Worm (Caenorhabditis elegans) whole organism, L1 larva: ENCODE data around the gene C27D6.3.

Experiments used
- C16A3.4 ChIP-seq: fragments of 150-350 bp; optimal IDR thresholded peaks from 2 replicates; lab custom pipeline; 2014; ENCODE audit warnings: missing biosample characterization, missing genetic modification characterization
- C34B4.2 ChIP-seq: sonication (generic microtip); optimal IDR thresholded peaks from 2 replicates; lab custom pipeline; 2017; ENCODE audit warnings: mild to moderate bottlenecking, missing genetic modification characterization, missing compliant biosample characterization
- aly-2 ChIP-seq: fragments of 150-350 bp; optimal IDR thresholded peaks from 2 replicates; lab custom pipeline; 2014; ENCODE audit warnings: missing biosample characterization, missing genetic modification characterization
- blmp-1 ChIP-seq: fragments of 150-350 bp; optimal IDR thresholded peaks from 2 replicates; lab custom pipeline; 2014; ENCODE audit warnings: missing biosample characterization, missing genetic modification characterization
- ceh-8 ChIP-seq: fragments of 200-800 bp; sonication (Bioruptor generic); optimal IDR thresholded peaks from 2 replicates; lab custom pipeline; 2018; ENCODE audit warnings: mild to moderate bottlenecking, missing genetic modification characterization, moderate library complexity, missing compliant biosample characterization
- ceh-82 ChIP-seq, 3 experiments: fragments of 150-350 bp in 1 of 3; sonication (generic microtip) in 2 of 3; optimal IDR thresholded peaks; 2 replicates each; lab custom pipeline; 2014 to 2017; ENCODE audit warnings: missing biosample characterization in 3 of 3, missing genetic modification characterization in 3 of 3
- ceh-90 ChIP-seq: sonication (generic microtip); optimal IDR thresholded peaks from 2 replicates; lab custom pipeline; 2016; ENCODE audit warnings: missing genetic modification characterization, missing compliant biosample characterization
- ces-1 ChIP-seq: fragments of 150-350 bp; optimal IDR thresholded peaks from 2 replicates; lab custom pipeline; 2014; ENCODE audit warnings: missing biosample characterization, missing genetic modification reagents, missing genetic modification characterization
- dpl-1 ChIP-seq, 3 experiments: fragments of 150-350 bp in 2 of 3; sonication (generic microtip) in 1 of 3; optimal IDR thresholded peaks; 2 replicates each; lab custom pipeline; 2014 to 2017; ENCODE audit warnings: missing biosample characterization in 3 of 3, missing genetic modification characterization in 3 of 3, missing genetic modification reagents in 3 of 3
- dsc-1 ChIP-seq: sonication (generic microtip); optimal IDR thresholded peaks from 2 replicates; lab custom pipeline; 2016; ENCODE audit warnings: mild to moderate bottlenecking, missing genetic modification characterization, missing compliant biosample characterization
- efl-1 ChIP-seq, 4 experiments: fragments of 150-350 bp; optimal IDR thresholded peaks in 3 of 4; peaks in 1 of 4; 1 replicate in 1 of 4; 2 replicates in 3 of 4; lab custom pipeline; 2014; ENCODE audit warnings: missing biosample characterization in 2 of 4, missing genetic modification characterization in 2 of 4, missing genetic modification reagents in 2 of 4
- egl-13 ChIP-seq: sonication (generic microtip); optimal IDR thresholded peaks from 2 replicates; lab custom pipeline; 2016; ENCODE audit warnings: missing genotype, missing genetic modification reagents, missing genetic modification characterization, missing compliant biosample characterization
- elt-3 ChIP-seq, 6 experiments: fragments of 150-350 bp in 1 of 6; sonication (generic microtip); optimal IDR thresholded peaks; 2 replicates each; lab custom pipeline; 2017 to 2018; ENCODE audit warnings: missing biosample characterization in 6 of 6, missing genetic modification characterization in 6 of 6, inconsistent platforms in 1 of 6
- fkh-4 ChIP-seq: sonication (generic microtip); optimal IDR thresholded peaks from 2 replicates; lab custom pipeline; 2016; ENCODE audit warnings: missing compliant biosample characterization, missing genetic modification characterization, borderline replicate concordance
- fkh-8 ChIP-seq: sonication (generic microtip); optimal IDR thresholded peaks from 2 replicates; lab custom pipeline; 2016; ENCODE audit warnings: mild to moderate bottlenecking, missing genetic modification characterization, missing compliant biosample characterization
- irx-1 ChIP-seq: sonication (generic microtip); optimal IDR thresholded peaks from 2 replicates; lab custom pipeline; 2016; ENCODE audit warnings: missing genetic modification characterization, missing compliant biosample characterization
- jun-1 ChIP-seq: fragments of 150-350 bp; optimal IDR thresholded peaks from 2 replicates; lab custom pipeline; 2014; ENCODE audit warnings: missing biosample characterization, missing genetic modification reagents, missing genetic modification characterization
- lin-14 ChIP-seq: fragments of 200-800 bp; sonication (Bioruptor generic); optimal IDR thresholded peaks from 2 replicates; lab custom pipeline; 2018; ENCODE audit warnings: mild to moderate bottlenecking, missing genetic modification characterization, moderate library complexity, missing compliant biosample characterization
- lin-35 ChIP-seq, 2 experiments: fragments of 150-350 bp; optimal IDR thresholded peaks; 2 replicates each; lab custom pipeline; 2014; ENCODE audit warnings: missing biosample characterization in 2 of 2, missing genetic modification characterization in 2 of 2, missing genetic modification reagents in 2 of 2
- lir-3 ChIP-seq: sonication (generic microtip); optimal IDR thresholded peaks from 2 replicates; lab custom pipeline; 2016; ENCODE audit warnings: mild to moderate bottlenecking, missing genetic modification characterization, moderate library complexity, missing compliant biosample characterization; ENCODE audit not compliant: poor library complexity
- lsy-2 ChIP-seq, 2 experiments: fragments of 150-350 bp; optimal IDR thresholded peaks; 2 replicates each; lab custom pipeline; 2014; ENCODE audit warnings: missing biosample characterization in 2 of 2, missing genetic modification characterization in 2 of 2
- mep-1 ChIP-seq: fragments of 150-350 bp; optimal IDR thresholded peaks from 2 replicates; lab custom pipeline; 2014; ENCODE audit warnings: missing biosample characterization, missing genetic modification characterization
- nhr-19 ChIP-seq: fragments of 200-800 bp; sonication (Bioruptor generic); conservative IDR thresholded peaks from 2 replicates; pipeline ENCODE4 v1.3.6; 2022; ENCODE audit warnings: missing genetic modification characterization, missing compliant biosample characterization
- nhr-20 ChIP-seq: sonication (generic microtip); optimal IDR thresholded peaks from 2 replicates; lab custom pipeline; 2016; ENCODE audit warnings: mild to moderate bottlenecking, missing genetic modification characterization, missing compliant biosample characterization
- nhr-237 ChIP-seq: fragments of 150-350 bp; optimal IDR thresholded peaks from 2 replicates; lab custom pipeline; 2014; ENCODE audit warnings: missing biosample characterization, missing genetic modification characterization
- nhr-28 ChIP-seq: fragments of 150-350 bp; optimal IDR thresholded peaks from 2 replicates; lab custom pipeline; 2014; ENCODE audit warnings: missing biosample characterization, missing genetic modification characterization
- nhr-47 ChIP-seq: sonication (generic microtip); optimal IDR thresholded peaks from 2 replicates; lab custom pipeline; 2016; ENCODE audit warnings: mild to moderate bottlenecking, missing genetic modification characterization, moderate library complexity, missing compliant biosample characterization
- nhr-71 ChIP-seq: sonication (generic microtip); optimal IDR thresholded peaks from 2 replicates; lab custom pipeline; 2016; ENCODE audit warnings: mild to moderate bottlenecking, missing genetic modification characterization, moderate library complexity, missing compliant biosample characterization
- nhr-76 ChIP-seq: sonication (generic microtip); optimal IDR thresholded peaks from 2 replicates; lab custom pipeline; 2017; ENCODE audit warnings: missing biosample characterization, missing genetic modification characterization
- nhr-77 ChIP-seq: fragments of 150-350 bp; optimal IDR thresholded peaks from 2 replicates; lab custom pipeline; 2014; ENCODE audit warnings: missing biosample characterization, missing genetic modification characterization
- nhr-85 ChIP-seq: sonication (generic microtip); peaks from one replicate; lab custom pipeline; 2016; ENCODE audit warnings: missing genetic modification characterization, inconsistent platforms, missing compliant biosample characterization
- nhr-90 ChIP-seq: sonication (generic microtip); optimal IDR thresholded peaks from 2 replicates; lab custom pipeline; 2016; ENCODE audit warnings: mild to moderate bottlenecking, missing genetic modification characterization, missing compliant biosample characterization; ENCODE audit not compliant: poor library complexity
- rnt-1 ChIP-seq: sonication (generic microtip); optimal IDR thresholded peaks from 2 replicates; lab custom pipeline; 2016; ENCODE audit warnings: mild to moderate bottlenecking, missing genetic modification characterization, moderate library complexity, missing compliant biosample characterization
- skn-1 ChIP-seq: fragments of 150-350 bp; optimal IDR thresholded peaks from 2 replicates; lab custom pipeline; 2014; ENCODE audit warnings: missing biosample characterization, missing genetic modification characterization
- snpc-4 ChIP-seq: fragments of 150-350 bp; optimal IDR thresholded peaks from 2 replicates; lab custom pipeline; 2014; ENCODE audit warnings: missing biosample characterization, missing genetic modification characterization
- snu-23 ChIP-seq: sonication (generic microtip); optimal IDR thresholded peaks from 2 replicates; lab custom pipeline; 2016; ENCODE audit warnings: missing genetic modification characterization, missing compliant biosample characterization
- sup-37 ChIP-seq: fragments of 200-800 bp; sonication (Bioruptor generic); optimal IDR thresholded peaks from 2 replicates; lab custom pipeline; 2018; ENCODE audit warnings: mild to moderate bottlenecking, missing genetic modification characterization, missing compliant biosample characterization
- swsn-7 ChIP-seq: sonication (generic microtip); optimal IDR thresholded peaks from 2 replicates; lab custom pipeline; 2016; ENCODE audit warnings: missing genetic modification characterization, missing compliant biosample characterization
- tbx-2 ChIP-seq: sonication (generic microtip); optimal IDR thresholded peaks from 2 replicates; lab custom pipeline; 2016; ENCODE audit warnings: missing genetic modification characterization, missing compliant biosample characterization
- unc-86 ChIP-seq: sonication (generic microtip); optimal IDR thresholded peaks from 2 replicates; lab custom pipeline; 2016; ENCODE audit warnings: missing genetic modification characterization, missing compliant biosample characterization
- zip-4 ChIP-seq: fragments of 200-800 bp; sonication (Bioruptor generic); optimal IDR thresholded peaks from 2 replicates; lab custom pipeline; 2018; ENCODE audit warnings: mild to moderate bottlenecking, missing genetic modification characterization, moderate library complexity, missing compliant biosample characterization
- ztf-11 ChIP-seq, 2 experiments: sonication (generic microtip); optimal IDR thresholded peaks; 2 replicates each; lab custom pipeline; 2016 to 2017; ENCODE audit warnings: missing genetic modification characterization in 2 of 2, missing biosample characterization in 1 of 2, missing compliant biosample characterization in 1 of 2

C27D6.3 gene

DNA sequence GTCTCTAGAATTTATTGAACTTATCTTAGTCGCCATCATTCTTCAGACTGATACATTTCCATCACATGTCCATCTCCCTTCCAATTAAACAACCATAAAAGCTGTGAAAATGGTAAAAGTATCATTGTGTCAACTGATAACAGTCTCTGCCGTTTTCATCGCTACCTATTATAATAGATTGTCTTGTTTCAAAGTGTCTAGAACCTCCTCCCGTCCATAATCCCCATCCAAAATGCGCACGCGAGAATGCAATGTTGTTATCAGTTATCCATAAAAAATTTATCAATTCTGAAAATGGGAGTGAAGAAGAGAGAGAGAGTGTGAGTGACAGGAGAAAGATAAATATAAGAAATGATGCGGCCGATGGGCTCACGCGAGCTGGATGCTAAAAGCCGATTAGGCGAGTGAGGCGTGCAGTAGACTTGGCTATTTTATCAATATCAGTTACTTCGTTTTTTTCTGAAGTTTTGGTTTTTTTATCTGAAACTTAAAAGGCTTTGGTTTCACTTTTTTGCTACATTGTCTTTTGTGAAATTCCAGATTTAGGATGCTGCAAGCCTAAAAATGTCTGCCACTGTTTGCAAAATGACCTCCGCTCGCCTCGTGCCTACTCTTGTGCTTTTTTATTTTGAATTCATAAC is 27.8 kb upstream of the C27D6.3 start (continued):
- peak; percentile 61 for TF ChIP-seq jun-1
- TF ChIP-seq egl-13 (tag; lab: Kevin White, UChicago), result no peak
- TF ChIP-seq nhr-47 (tag; lab: Kevin White, UChicago), result peak; percentile 16
- TF ChIP-seq nhr-19 (GFP tag; lab: Robert Waterston, UW), result no peak
- peak; percentile 42 for TF ChIP-seq nhr-90 (tag; lab: Kevin White, UChicago)
- no peak for TF ChIP-seq irx-1
- no peak for TF ChIP-seq zip-4
- TF ChIP-seq ces-1, result no peak
- TF ChIP-seq ztf-11 (tag; optimal IDR thresholded peaks at IDR 0.05; lab: Kevin White, UChicago), result no peak
- peak in 1 of 2 experiments; percentile 10 for TF ChIP-seq lsy-2 (tag; optimal IDR thresholded peaks at IDR 0.05; lab: Kevin White, UChicago)
- TF ChIP-seq fkh-4 (tag; lab: Kevin White, UChicago), result no peak
- no peak for TF ChIP-seq C16A3.4 (tag; lab: Kevin White, UChicago)
- TF ChIP-seq aly-2, result no peak
- no peak for TF ChIP-seq nhr-237
- TF ChIP-seq lin-14 (GFP tag; lab: Kevin White, UChicago), result peak; percentile 32
- TF ChIP-seq ceh-8 (GFP tag; lab: Kevin White, UChicago), result no peak
- TF ChIP-seq nhr-85, result peak; percentile 67
- no peak for TF ChIP-seq nhr-28 (tag; lab: Kevin White, UChicago)
- no peak for TF ChIP-seq nhr-76 (tag; lab: Kevin White, UChicago)

DNA sequence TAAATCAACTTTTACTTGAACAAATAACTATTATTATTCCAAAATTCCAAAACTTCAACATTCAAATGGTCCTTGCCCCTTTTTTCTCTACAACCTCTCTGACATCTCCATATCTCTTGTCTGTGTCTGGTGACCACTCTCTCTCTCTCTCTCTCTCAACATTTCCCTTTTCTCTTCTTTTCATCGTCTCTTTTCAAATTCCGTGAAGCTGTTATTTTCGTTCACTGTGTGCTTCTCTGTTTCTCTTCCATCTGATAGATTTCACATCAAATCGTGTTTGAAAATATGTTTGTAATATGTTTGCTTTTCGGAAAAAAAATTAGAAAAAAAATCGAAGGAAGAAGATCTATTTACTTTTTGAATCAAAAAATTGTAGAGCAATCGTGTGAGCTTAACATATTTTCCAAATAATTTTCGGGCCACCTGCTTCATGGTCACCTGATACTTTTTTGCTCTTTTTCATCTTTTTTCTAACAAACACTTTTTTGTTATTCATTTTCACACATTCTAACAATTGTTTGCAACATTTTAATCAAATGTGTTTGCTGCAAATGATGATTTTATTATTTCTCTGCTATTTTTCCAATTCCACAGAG is 26.8 kb upstream of the C27D6.3 start:
- TF ChIP-seq nhr-47 (tag; lab: Kevin White, UChicago), result peak; percentile 28
- TF ChIP-seq rnt-1 (tag; lab: Kevin White, UChicago), result peak; percentile 48
- no peak for TF ChIP-seq sup-37 (GFP tag; lab: Kevin White, UChicago)
- TF ChIP-seq nhr-90 (tag; lab: Kevin White, UChicago), result no peak
- TF ChIP-seq nhr-19 (GFP tag; lab: Robert Waterston, UW), result peak; percentile 20; the same call in 1 of the 2 replicates
- TF ChIP-seq nhr-71 (tag; lab: Kevin White, UChicago), result peak; percentile 78
- TF ChIP-seq elt-3 (tag; optimal IDR thresholded peaks at IDR 0.05; lab: Kevin White, UChicago), result peak in 1 of 6 experiments; percentile 45
- peak; percentile 23 for TF ChIP-seq fkh-8
- peak; percentile 40 for TF ChIP-seq unc-86 (tag; lab: Kevin White, UChicago)
- TF ChIP-seq lir-3 (tag; lab: Kevin White, UChicago), result no peak
- peak; percentile 87 for TF ChIP-seq blmp-1 (tag; lab: Kevin White, UChicago)
- peak; percentile 7 for TF ChIP-seq C16A3.4 (tag; lab: Kevin White, UChicago)
- TF ChIP-seq lin-14 (GFP tag; lab: Kevin White, UChicago), result peak; percentile 85
- no peak for TF ChIP-seq ceh-90 (tag; lab: Kevin White, UChicago)
- TF ChIP-seq nhr-20 (tag; lab: Kevin White, UChicago), result peak; percentile 39
- TF ChIP-seq C34B4.2, result no peak
- TF ChIP-seq lin-35 (GFP tag; optimal IDR thresholded peaks at IDR 0.05; lab: Kevin White, UChicago), result peak; percentile 31 to 37
- TF ChIP-seq ces-1, result no peak
- TF ChIP-seq skn-1, result peak; percentile 26
- TF ChIP-seq mep-1, result peak; percentile 41
- TF ChIP-seq snu-23, result peak; percentile 70
- TF ChIP-seq dsc-1 (tag; lab: Kevin White, UChicago), result peak; percentile 63
- TF ChIP-seq tbx-2 (tag; lab: Kevin White, UChicago), result peak; percentile 46
- TF ChIP-seq lsy-2 (tag; optimal IDR thresholded peaks at IDR 0.05; lab: Kevin White, UChicago), result peak; percentile 22 to 65
- peak in 1 of 3 experiments; percentile 20 for TF ChIP-seq ceh-82 (tag; optimal IDR thresholded peaks at IDR 0.05; lab: Kevin White, UChicago)
- TF ChIP-seq nhr-77 (tag; lab: Kevin White, UChicago), result no peak
- peak in 2 of 3 experiments; percentile 11 to 23 for TF ChIP-seq dpl-1 (GFP tag; optimal IDR thresholded peaks at IDR 0.05; lab: Kevin White, UChicago)
- TF ChIP-seq snpc-4, result peak; percentile 38
- TF ChIP-seq efl-1 (optimal IDR thresholded peaks at IDR 0.05; lab: Kevin White, UChicago), result peak; percentile 49 to 50
- peak; percentile 14 to 90 for TF ChIP-seq efl-1 (GFP tag; optimal IDR thresholded peaks at IDR 0.05 in 1 of 2; lab: Kevin White, UChicago)
- TF ChIP-seq swsn-7 (tag; lab: Kevin White, UChicago), result peak; percentile 30
